Worm (Caenorhabditis elegans) whole organism, late embryonic: ENCODE measurements around the gene dars-1.

Experiments
- C08G9.2 ChIP-seq: sonication (generic microtip); optimal IDR thresholded peaks from 2 replicates; lab custom pipeline; 2016; ENCODE audit warnings: mild to moderate bottlenecking, missing genetic modification characterization, moderate library complexity, missing compliant biosample characterization
- C38D4.7 ChIP-seq: fragments of 200-800 bp; sonication (Bioruptor generic); optimal IDR thresholded peaks from 2 replicates; lab custom pipeline; 2018; ENCODE audit warnings: mild to moderate bottlenecking, missing genetic modification characterization, moderate library complexity, missing compliant biosample characterization
- F13H6.1 ChIP-seq: sonication (generic microtip); optimal IDR thresholded peaks from 2 replicates; lab custom pipeline; 2016; ENCODE audit warnings: missing genetic modification characterization, missing compliant biosample characterization
- K02D7.2 ChIP-seq: sonication (generic microtip); optimal IDR thresholded peaks from 2 replicates; lab custom pipeline; 2017; ENCODE audit warnings: mild to moderate bottlenecking, missing genetic modification characterization, missing compliant biosample characterization
- T23F11.4 ChIP-seq: fragments of 200-800 bp; sonication (Bioruptor generic); optimal IDR thresholded peaks from 2 replicates; lab custom pipeline; 2018; ENCODE audit warnings: mild to moderate bottlenecking, missing genetic modification characterization, missing compliant biosample characterization
- Y22D7AL.16 ChIP-seq: sonication (generic microtip); optimal IDR thresholded peaks from 2 replicates; lab custom pipeline; 2016; ENCODE audit warnings: missing genetic modification characterization, missing compliant biosample characterization
- ahr-1 ChIP-seq: sonication (generic microtip); optimal IDR thresholded peaks from 2 replicates; lab custom pipeline; 2016; ENCODE audit warnings: missing genetic modification characterization, missing compliant biosample characterization
- ama-1 ChIP-seq: fragments of 150-350 bp; optimal IDR thresholded peaks from 2 replicates; lab custom pipeline; 2014
- ceh-14 ChIP-seq: sonication (generic microtip); optimal IDR thresholded peaks from 2 replicates; lab custom pipeline; 2016; ENCODE audit warnings: missing genotype, missing genetic modification characterization, missing compliant biosample characterization
- ceh-18 ChIP-seq: sonication (generic microtip); optimal IDR thresholded peaks from 2 replicates; lab custom pipeline; 2016; ENCODE audit warnings: missing genetic modification characterization, missing compliant biosample characterization
- ceh-2 ChIP-seq: sonication (generic microtip); optimal IDR thresholded peaks from 2 replicates; lab custom pipeline; 2016; ENCODE audit warnings: missing genotype, missing genetic modification characterization, missing compliant biosample characterization
- ceh-31 ChIP-seq: sonication (generic microtip); optimal IDR thresholded peaks from 2 replicates; lab custom pipeline; 2016; ENCODE audit warnings: missing genetic modification characterization, missing compliant biosample characterization
- ceh-45 ChIP-seq: fragments of 200-800 bp; sonication (Bioruptor generic); IDR thresholded peaks from 2 replicates; pipeline ENCODE4 v1.3.6; 2022; ENCODE audit warnings: missing genetic modification reagents, missing genetic modification characterization, missing compliant biosample characterization
- ceh-6 ChIP-seq: fragments of 200-800 bp; sonication (Bioruptor generic); optimal IDR thresholded peaks from 2 replicates; lab custom pipeline; 2018; ENCODE audit warnings: mild to moderate bottlenecking, missing genetic modification characterization, missing compliant biosample characterization
- che-1 ChIP-seq: sonication (generic microtip); optimal IDR thresholded peaks from 2 replicates; lab custom pipeline; 2016; ENCODE audit warnings: mild to moderate bottlenecking, missing genetic modification characterization, missing compliant biosample characterization
- dmd-4 ChIP-seq: sonication (generic microtip); optimal IDR thresholded peaks from 2 replicates; lab custom pipeline; 2016; ENCODE audit warnings: borderline replicate concordance, missing genetic modification characterization, missing compliant biosample characterization
- dve-1 ChIP-seq: sonication (generic microtip); optimal IDR thresholded peaks from 2 replicates; lab custom pipeline; 2017; ENCODE audit warnings: antibody characterized with exemption, mild to moderate bottlenecking, missing genetic modification characterization, missing compliant biosample characterization
- elt-2 ChIP-seq: sonication (generic microtip); optimal IDR thresholded peaks from 2 replicates; lab custom pipeline; 2016; ENCODE audit warnings: missing genetic modification reagents, missing genetic modification characterization, missing compliant biosample characterization
- ets-4 ChIP-seq: sonication (generic microtip); optimal IDR thresholded peaks from 2 replicates; lab custom pipeline; 2016; ENCODE audit warnings: missing genetic modification characterization, missing compliant biosample characterization
- eyg-1 ChIP-seq: sonication (generic microtip); optimal IDR thresholded peaks from 2 replicates; lab custom pipeline; 2016; ENCODE audit warnings: missing genotype, missing genetic modification characterization, missing compliant biosample characterization
- fax-1 ChIP-seq: sonication (generic microtip); optimal IDR thresholded peaks from 2 replicates; lab custom pipeline; 2016; ENCODE audit warnings: missing genotype, missing genetic modification characterization, missing compliant biosample characterization
- fkh-10 ChIP-seq: fragments of 150-350 bp; optimal IDR thresholded peaks from 2 replicates; lab custom pipeline; 2014; ENCODE audit warnings: missing biosample characterization, missing genetic modification reagents, missing genetic modification characterization
- fkh-6 ChIP-seq: sonication (generic microtip); optimal IDR thresholded peaks from 2 replicates; lab custom pipeline; 2016; ENCODE audit warnings: missing genetic modification characterization, missing compliant biosample characterization
- gmeb-2 ChIP-seq: sonication (generic microtip); optimal IDR thresholded peaks from 2 replicates; lab custom pipeline; 2016; ENCODE audit warnings: missing genetic modification characterization, inconsistent platforms, missing compliant biosample characterization
- hlh-8 ChIP-seq: sonication (generic microtip); optimal IDR thresholded peaks from 2 replicates; lab custom pipeline; 2016; ENCODE audit warnings: missing genotype, missing genetic modification characterization, missing compliant biosample characterization
- lim-6 ChIP-seq: sonication (generic microtip); optimal IDR thresholded peaks from 2 replicates; lab custom pipeline; 2016; ENCODE audit warnings: missing genetic modification characterization, missing compliant biosample characterization
- madf-2 ChIP-seq: sonication (generic microtip); optimal IDR thresholded peaks from 2 replicates; lab custom pipeline; 2017; ENCODE audit warnings: missing genetic modification characterization, missing compliant biosample characterization
- mec-3 ChIP-seq: sonication (generic microtip); optimal IDR thresholded peaks from 2 replicates; lab custom pipeline; 2016; ENCODE audit warnings: borderline replicate concordance, missing genetic modification characterization, missing compliant biosample characterization
- npax-4 ChIP-seq: sonication (generic microtip); optimal IDR thresholded peaks from 2 replicates; lab custom pipeline; 2016; ENCODE audit warnings: missing genetic modification characterization, missing compliant biosample characterization
- pag-3 ChIP-seq: sonication (generic microtip); optimal IDR thresholded peaks from 2 replicates; lab custom pipeline; 2016; ENCODE audit warnings: missing compliant biosample characterization, missing genetic modification characterization, borderline replicate concordance
- pax-1 ChIP-seq: fragments of 150-350 bp; optimal IDR thresholded peaks from 2 replicates; lab custom pipeline; 2014; ENCODE audit warnings: missing biosample characterization, missing genetic modification characterization
- pha-2 ChIP-seq: sonication (generic microtip); optimal IDR thresholded peaks from 2 replicates; lab custom pipeline; 2017; ENCODE audit warnings: mild to moderate bottlenecking, missing genetic modification characterization, missing compliant biosample characterization
- pha-4 ChIP-seq: fragments of 150-350 bp; optimal IDR thresholded peaks from 2 replicates; lab custom pipeline; 2018; ENCODE audit warnings: missing biosample characterization, missing genetic modification reagents, missing genetic modification characterization
- pros-1 ChIP-seq: fragments of 150-350 bp; optimal IDR thresholded peaks from 2 replicates; lab custom pipeline; 2014; ENCODE audit warnings: missing biosample characterization, missing genetic modification reagents, missing genetic modification characterization
- ref-2 ChIP-seq: sonication (generic microtip); optimal IDR thresholded peaks from 2 replicates; lab custom pipeline; 2016; ENCODE audit warnings: missing genetic modification characterization, missing compliant biosample characterization
- rnt-1 ChIP-seq: sonication (generic microtip); optimal IDR thresholded peaks from 2 replicates; lab custom pipeline; 2016; ENCODE audit warnings: missing genetic modification characterization, missing compliant biosample characterization
- sdc-2 ChIP-seq: sonication (generic microtip); optimal IDR thresholded peaks from 2 replicates; lab custom pipeline; 2016; ENCODE audit warnings: missing genotype, missing genetic modification characterization, missing compliant biosample characterization
- sox-4 ChIP-seq: sonication (generic microtip); optimal IDR thresholded peaks from 2 replicates; lab custom pipeline; 2017; ENCODE audit warnings: mild to moderate bottlenecking, missing genetic modification characterization, inconsistent platforms, missing compliant biosample characterization
- tbx-2 ChIP-seq: sonication (generic microtip); optimal IDR thresholded peaks from 2 replicates; lab custom pipeline; 2016; ENCODE audit warnings: missing genetic modification characterization, missing compliant biosample characterization
- tbx-7 ChIP-seq: sonication (generic microtip); optimal IDR thresholded peaks from 2 replicates; lab custom pipeline; 2016; ENCODE audit warnings: missing genotype, missing genetic modification characterization, missing compliant biosample characterization
- unc-42 ChIP-seq: sonication (generic microtip); optimal IDR thresholded peaks from 2 replicates; lab custom pipeline; 2016; ENCODE audit warnings: missing genotype, missing genetic modification characterization, missing compliant biosample characterization
- unc-55 ChIP-seq: sonication (generic microtip); optimal IDR thresholded peaks from 2 replicates; lab custom pipeline; 2017; ENCODE audit warnings: missing biosample characterization, missing genetic modification reagents, missing genetic modification characterization
- unc-86 ChIP-seq: sonication (generic microtip); optimal IDR thresholded peaks from 2 replicates; lab custom pipeline; 2016; ENCODE audit warnings: missing genetic modification characterization, missing compliant biosample characterization
- zip-5 ChIP-seq: sonication (generic microtip); optimal IDR thresholded peaks from 2 replicates; lab custom pipeline; 2016; ENCODE audit warnings: missing genetic modification characterization, missing compliant biosample characterization

The dars-1 gene

DNA sequence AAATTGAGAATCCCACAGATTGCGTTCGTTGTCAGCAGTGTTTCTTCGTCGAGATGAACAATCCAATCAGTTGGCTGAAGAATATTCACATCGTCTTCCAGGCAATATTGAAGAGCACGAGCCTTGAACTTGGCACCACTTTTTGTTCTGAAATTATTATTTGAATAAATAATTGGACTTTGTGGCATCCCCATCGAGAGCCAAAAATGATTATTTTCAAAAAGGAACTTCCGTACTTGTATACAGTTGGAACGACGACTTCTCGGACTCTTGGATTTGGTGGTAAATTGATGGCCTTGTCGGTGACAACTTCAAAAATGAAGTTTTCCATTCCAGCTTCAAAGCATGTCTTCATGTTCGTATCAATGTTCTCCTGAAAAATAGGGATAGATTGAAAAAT lies 19.0 kb downstream of the dars-1 start:
- TF ChIP-seq unc-86 (tag; lab: Kevin White, UChicago) (no peak), K02D7.2 (tag; lab: Kevin White, UChicago) (no peak), che-1 (tag; lab: Kevin White, UChicago) (no peak), tbx-7 (tag; lab: Kevin White, UChicago) (no peak), pax-1 (tag; lab: Kevin White, UChicago) (no peak), dmd-4 (no peak), zip-5 (tag; lab: Kevin White, UChicago) (no peak), madf-2 (tag; lab: Kevin White, UChicago) (no peak), lim-6 (tag; lab: Kevin White, UChicago) (no peak), pha-2 (no peak), ref-2 (tag; lab: Kevin White, UChicago) (no peak)

DNA sequence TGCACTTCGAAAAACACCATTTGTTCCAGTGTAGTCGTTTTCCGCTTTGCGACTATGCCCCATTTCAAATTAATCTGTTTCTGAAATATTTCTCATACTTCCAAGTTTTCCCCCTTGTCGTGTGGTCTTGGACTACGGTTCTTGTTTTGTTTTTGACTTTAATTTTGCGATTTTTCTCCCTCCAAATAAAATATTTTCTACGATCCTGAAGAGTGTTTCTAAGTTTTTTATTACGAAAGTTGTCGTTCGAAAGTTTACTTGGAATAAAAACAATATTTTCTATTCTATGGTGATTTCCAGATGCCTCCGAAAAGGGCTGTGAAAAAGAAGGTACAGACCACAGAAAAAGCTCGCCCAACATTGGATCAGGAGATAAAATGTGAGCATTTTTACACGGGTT lies 23.2 kb downstream of the dars-1 start, which contains the start of gene tag-342:
Gene tag-342 (plus strand): TSS at position 301 of the 400 bp plus-strand sequence.
- no peak for TF ChIP-seq tbx-7 (tag; lab: Kevin White, UChicago)
- TF ChIP-seq sdc-2, result no peak
- no peak for TF ChIP-seq Y22D7AL.16
- TF ChIP-seq ceh-31 (tag; lab: Kevin White, UChicago), result no peak
- no peak for TF ChIP-seq C08G9.2
- no peak for TF ChIP-seq zip-5 (tag; lab: Kevin White, UChicago)
- no peak for TF ChIP-seq ceh-6 (GFP tag; lab: Kevin White, UChicago)
- TF ChIP-seq sox-4 (tag; lab: Kevin White, UChicago), result no peak
- TF ChIP-seq ceh-14 (tag; lab: Kevin White, UChicago), result no peak
- no peak for TF ChIP-seq ama-1 (lab: Kevin White, UChicago)

DNA sequence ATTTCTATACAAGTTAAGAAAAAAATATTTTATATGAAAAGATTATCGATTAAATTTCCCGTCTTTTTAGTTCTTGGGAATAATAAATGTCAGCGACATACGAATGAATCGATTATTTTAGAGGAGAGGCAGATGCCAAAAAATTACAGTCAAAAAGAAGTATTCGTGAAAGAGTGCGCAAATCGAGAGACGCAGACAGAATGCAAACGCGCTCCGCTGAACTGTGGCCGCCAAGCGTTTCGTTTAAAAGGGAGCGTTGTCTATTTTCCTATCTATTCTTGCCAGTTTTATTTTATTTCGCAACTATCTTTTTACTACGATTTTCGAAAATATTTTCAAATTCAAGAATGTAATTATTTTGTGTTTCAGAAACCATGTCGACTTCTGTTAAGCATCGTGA lies 23.9 kb downstream of the dars-1 start, which contains the start of gene baf-1:
Gene baf-1 (plus strand): TSS at position 370 of the 400 bp plus-strand sequence.
- TF ChIP-seq npax-4 (tag; lab: Kevin White, UChicago), result no peak
- no peak for TF ChIP-seq C08G9.2
- no peak for TF ChIP-seq unc-42 (tag; lab: Kevin White, UChicago)
- no peak for TF ChIP-seq fkh-6 (tag; lab: Kevin White, UChicago)
- peak; percentile 40 for TF ChIP-seq elt-2 (tag; lab: Kevin White, UChicago)
- TF ChIP-seq ceh-45 (GFP tag; lab: Robert Waterston, UW), result no peak
- TF ChIP-seq ceh-31 (tag; lab: Kevin White, UChicago), result peak; percentile 52
- no peak for TF ChIP-seq dve-1
- TF ChIP-seq pha-4 (tag; lab: Kevin White, UChicago), result no peak

DNA sequence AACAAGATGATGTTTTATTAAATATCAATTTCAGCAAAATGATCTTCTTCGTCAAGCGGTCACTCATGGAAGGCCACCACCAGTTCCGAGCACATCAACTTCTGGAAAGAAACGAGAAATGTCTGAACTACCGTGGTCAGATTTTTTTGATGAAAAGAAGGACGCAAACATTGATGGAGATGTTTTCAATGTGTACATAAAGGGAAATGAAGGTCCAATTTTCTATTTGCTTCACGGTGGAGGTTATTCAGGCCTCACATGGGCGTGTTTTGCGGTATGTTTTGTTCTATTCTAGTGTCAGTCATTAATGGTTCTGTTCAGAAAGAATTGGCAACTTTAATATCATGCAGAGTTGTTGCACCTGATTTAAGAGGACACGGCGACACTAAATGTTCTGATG lies 25.1 kb downstream of the dars-1 start, which contains the start of gene B0464.6:
Gene B0464.6 (minus strand): TSS at position 101 of the 400 bp plus-strand sequence.
- TF ChIP-seq tbx-2 (tag; lab: Kevin White, UChicago) (no peak), unc-86 (tag; lab: Kevin White, UChicago) (no peak), unc-55 (GFP tag; lab: Kevin White, UChicago) (no peak), dmd-4 (no peak)
- TF ChIP-seq, all 69 proteins: peak for 0

DNA sequence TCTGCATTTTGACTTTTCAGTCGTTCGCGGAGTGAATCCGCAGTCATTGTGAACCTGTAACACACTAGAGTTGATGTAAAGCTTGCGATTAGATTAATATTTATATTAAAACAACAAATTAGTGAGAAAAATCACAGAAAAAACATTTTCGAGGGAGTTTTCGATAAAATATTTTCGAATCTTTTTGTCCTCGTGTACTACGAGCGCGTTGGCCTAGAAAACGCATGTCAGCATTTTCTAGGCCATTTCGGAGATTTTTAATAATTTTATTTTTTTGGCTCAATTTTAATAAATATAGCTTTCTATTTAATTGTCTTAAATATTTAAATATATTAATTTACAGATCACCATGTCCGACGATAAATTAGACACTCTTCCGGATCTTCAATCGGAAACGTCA lies 25.6 kb downstream of the dars-1 start, which contains the start of gene B0464.9:
Gene B0464.9 (plus strand): TSS at position 344 of the 400 bp plus-strand sequence.
- TF ChIP-seq ceh-31 (tag; lab: Kevin White, UChicago) (peak; percentile 77), pha-2 (no peak), rnt-1 (tag; lab: Kevin White, UChicago) (peak; percentile 4), ref-2 (tag; lab: Kevin White, UChicago) (peak; percentile 37), F13H6.1 (tag; lab: Kevin White, UChicago) (no peak), ets-4 (tag; lab: Kevin White, UChicago) (peak; percentile 56), eyg-1 (tag; lab: Kevin White, UChicago) (no peak), pag-3 (tag; lab: Kevin White, UChicago) (no peak), C08G9.2 (peak; percentile 76), ceh-2 (tag; lab: Kevin White, UChicago) (peak; percentile 59), K02D7.2 (tag; lab: Kevin White, UChicago) (no peak), C38D4.7 (GFP tag; lab: Kevin White, UChicago) (no peak), T23F11.4 (no peak), unc-42 (tag; lab: Kevin White, UChicago) (no peak), pha-4 (tag; lab: Kevin White, UChicago) (no peak), fkh-10 (GFP tag; lab: Kevin White, UChicago) (no peak), tbx-7 (tag; lab: Kevin White, UChicago) (peak; percentile 63), che-1 (tag; lab: Kevin White, UChicago) (no peak), unc-55 (GFP tag; lab: Kevin White, UChicago) (no peak), zip-5 (tag; lab: Kevin White, UChicago) (peak; percentile 73), ceh-18 (tag; lab: Kevin White, UChicago) (no peak), fax-1 (peak; percentile 45), gmeb-2 (tag; lab: Kevin White, UChicago) (no peak), mec-3 (tag; lab: Kevin White, UChicago) (no peak), hlh-8 (peak; percentile 61), pros-1 (no peak), tbx-2 (tag; lab: Kevin White, UChicago) (peak; percentile 81), ahr-1 (no peak)
